Fruit fly (Drosophila melanogaster): ENCODE data around the gene MED28.

MED28 gene

DNA sequence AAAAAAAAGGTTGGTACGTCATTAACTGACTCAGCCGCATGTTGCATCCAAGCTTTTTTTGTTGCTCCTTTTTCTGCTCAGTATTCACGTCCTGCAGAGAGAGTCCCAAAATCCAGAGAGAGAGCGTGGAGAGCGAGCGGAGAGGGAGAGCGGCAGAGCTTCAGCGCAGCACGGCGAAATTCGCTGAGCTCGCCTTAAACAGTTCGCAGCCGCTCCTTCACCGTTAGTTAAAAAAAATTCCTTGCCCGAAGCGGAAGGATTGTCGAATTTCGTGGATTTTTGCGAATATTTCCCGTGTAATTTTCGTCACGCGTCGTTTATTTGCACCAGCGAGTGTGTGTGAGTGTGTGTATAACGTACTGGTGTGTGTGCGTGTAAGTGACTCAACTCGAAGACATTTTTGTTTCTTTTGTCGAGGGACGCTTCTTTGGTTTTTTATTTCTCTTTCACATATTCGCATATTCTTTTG lies 41.3 kb downstream of the MED28 start (continued):
- TF ChIP-seq Met (GFP tag; optimal IDR thresholded peaks at IDR 0.05) (no peak), Sox15 (GFP tag; optimal IDR thresholded peaks at IDR 0.05) (no peak), achi (GFP tag; optimal IDR thresholded peaks at IDR 0.05) (no peak), CG32006 (GFP tag; optimal IDR thresholded peaks at IDR 0.05) (no peak), Hr4 (GFP tag; optimal IDR thresholded peaks at IDR 0.05) (no peak), fd59A (GFP tag; optimal IDR thresholded peaks at IDR 0.05) (no peak), CG8632 (GFP tag; optimal IDR thresholded peaks at IDR 0.05) (no peak), CG31627 (GFP tag; optimal IDR thresholded peaks at IDR 0.05) (no peak), dsx (GFP tag; optimal IDR thresholded peaks at IDR 0.05; ENCODE audit: poor library complexity, severe bottlenecking) (peak; percentile 28), Lpt (GFP tag; optimal IDR thresholded peaks at IDR 0.05) (no peak), CG9139 (GFP tag; optimal IDR thresholded peaks at IDR 0.05) (peak; percentile 64), lz (GFP tag; optimal IDR thresholded peaks at IDR 0.05) (no peak), Gug (GFP tag; IDR thresholded peaks at IDR 0.05) (no peak), Hr38 (GFP tag; optimal IDR thresholded peaks at IDR 0.05) (no peak)

DNA sequence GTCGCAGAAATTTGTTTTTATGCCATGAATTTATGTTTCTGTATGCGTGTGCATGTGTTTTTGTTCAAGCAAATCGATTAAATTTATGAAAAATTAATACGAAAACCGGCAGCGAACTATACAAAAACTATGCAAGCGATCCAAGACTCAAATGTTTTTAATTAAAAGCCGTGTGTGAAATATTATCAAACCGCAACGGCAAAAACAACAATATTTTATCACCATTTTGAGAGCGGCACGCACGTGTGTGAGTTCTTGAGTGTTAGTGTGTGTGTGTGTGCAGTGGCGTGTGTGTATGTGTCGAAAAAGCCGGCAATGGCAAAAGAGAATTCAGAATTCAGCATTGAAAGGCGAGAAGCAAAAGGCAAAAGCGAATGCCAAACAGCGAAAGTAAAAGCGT lies 41.8 kb downstream of the MED28 start:
- no peak for TF ChIP-seq CG8632 (GFP tag; optimal IDR thresholded peaks at IDR 0.05)
- peak; percentile 75 for TF ChIP-seq Blimp-1 (GFP tag; optimal IDR thresholded peaks at IDR 0.05)

DNA sequence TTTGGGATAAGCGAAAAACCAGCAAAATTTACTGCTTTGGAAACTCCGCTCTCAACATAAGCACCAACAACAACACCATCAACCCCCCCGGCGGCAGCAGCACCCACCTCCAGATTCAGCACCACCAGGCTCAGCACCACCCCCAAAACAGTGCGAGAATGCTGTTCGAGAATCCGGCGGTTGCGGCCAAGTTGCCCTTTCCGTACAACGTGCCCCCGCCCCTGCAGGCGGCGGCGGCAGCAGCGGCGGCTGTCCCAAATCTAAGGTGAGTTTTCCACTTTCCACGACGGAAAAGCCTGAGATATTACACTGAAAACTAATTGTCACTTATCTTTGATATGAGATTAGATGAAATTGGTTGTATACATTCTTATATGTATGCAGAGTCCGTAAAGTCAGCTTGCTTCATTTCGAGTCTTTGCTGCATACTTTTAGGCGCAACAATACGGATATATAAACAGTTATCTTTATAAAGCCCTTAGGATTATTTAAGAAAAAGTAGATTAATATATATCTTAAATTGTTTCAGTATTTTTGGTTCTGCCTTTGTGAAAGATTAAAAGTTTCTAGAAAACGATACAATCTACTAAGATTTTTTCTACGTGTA lies 42.8 kb downstream of the MED28 start:
- TF ChIP-seq acj6 (GFP tag; optimal IDR thresholded peaks at IDR 0.05) (peak; percentile 15), Hr4 (GFP tag; optimal IDR thresholded peaks at IDR 0.05) (peak; percentile 34), CG9139 (GFP tag; optimal IDR thresholded peaks at IDR 0.05) (no peak), Eip75B (GFP tag; optimal IDR thresholded peaks at IDR 0.05) (no peak), CG10631 (GFP tag; optimal IDR thresholded peaks at IDR 0.05) (peak; percentile 24), achi (GFP tag; optimal IDR thresholded peaks at IDR 0.05) (peak; percentile 12), Smox (GFP tag; optimal IDR thresholded peaks at IDR 0.05) (peak; percentile 2), Sox14 (GFP tag; optimal IDR thresholded peaks at IDR 0.05) (peak; percentile 6), CG32006 (GFP tag; optimal IDR thresholded peaks at IDR 0.05) (peak; percentile 35), Eip78C (GFP tag) (peak; percentile 84), CG8119 (GFP tag; IDR thresholded peaks at IDR 0.05) (0 out of 3 replicates have a peak, but pooled peaks have one; percentile 25), Hr39 (GFP tag; optimal IDR thresholded peaks at IDR 0.05) (peak; percentile 17), CG3919 (GFP tag; optimal IDR thresholded peaks at IDR 0.05) (no peak), OdsH (GFP tag; optimal IDR thresholded peaks at IDR 0.05) (peak; percentile 3), pdm3 (GFP tag; optimal IDR thresholded peaks at IDR 0.05) (peak; percentile 22), Met (GFP tag; optimal IDR thresholded peaks at IDR 0.05) (no peak), Lpt (GFP tag; optimal IDR thresholded peaks at IDR 0.05) (no peak), CG10669 (GFP tag; optimal IDR thresholded peaks at IDR 0.05) (peak; percentile 29), Ets96B (tag; optimal IDR thresholded peaks at IDR 0.05) (peak; percentile 13), CG11762 (GFP tag; optimal IDR thresholded peaks at IDR 0.05; ENCODE audit: insufficient read depth) (no peak), Blimp-1 (GFP tag; optimal IDR thresholded peaks at IDR 0.05) (no peak), net (GFP tag; optimal IDR thresholded peaks at IDR 0.05) (no peak), CG6854 (GFP tag; optimal IDR thresholded peaks at IDR 0.05) (no peak), CG8319 (GFP tag; optimal IDR thresholded peaks at IDR 0.05) (no peak), Ets21C (GFP tag; optimal IDR thresholded peaks at IDR 0.05) (no peak), topi (GFP tag; optimal IDR thresholded peaks at IDR 0.05) (no peak), Gug (GFP tag; IDR thresholded peaks at IDR 0.05) (no peak), Eip93F (GFP tag; optimal IDR thresholded peaks at IDR 0.05) (no peak), fd85E (GFP tag; optimal IDR thresholded peaks at IDR 0.05) (no peak), CG6808 (GFP tag; optimal IDR thresholded peaks at IDR 0.05) (peak; percentile 25), CG8632 (GFP tag; optimal IDR thresholded peaks at IDR 0.05) (peak; percentile 16), CG3032 (tag; optimal IDR thresholded peaks at IDR 0.05) (no peak), vri (GFP tag; optimal IDR thresholded peaks at IDR 0.05) (no peak), Hr38 (GFP tag; optimal IDR thresholded peaks at IDR 0.05) (no peak), Sox15 (GFP tag; optimal IDR thresholded peaks at IDR 0.05) (no peak), ss (GFP tag; optimal IDR thresholded peaks at IDR 0.05) (peak in 1 of 2 experiments; percentile 5), CG6276 (GFP tag; optimal IDR thresholded peaks at IDR 0.05) (no peak), dsx (GFP tag; optimal IDR thresholded peaks at IDR 0.05; ENCODE audit: poor library complexity, severe bottlenecking) (no peak), CG16779 (tag; optimal IDR thresholded peaks at IDR 0.05) (no peak), cyc (GFP tag; optimal IDR thresholded peaks at IDR 0.05) (no peak), dac (GFP tag; optimal IDR thresholded peaks at IDR 0.05) (no peak), CG6163 (GFP tag; IDR thresholded peaks at IDR 0.05) (no peak)

Data from whole organism, prepupa.